Fruit fly (Drosophila melanogaster) whole organism, embryonic: ENCODE results near the gene Psa.

ENCODE experiments used
- B-H1 ChIP-seq: fragments of 200-800 bp; sonication (Bioruptor generic); IDR thresholded peaks from 3 replicates; pipeline ENCODE4 v1.3.6; 2022; ENCODE audit warnings: missing biosample characterization, missing genetic modification characterization
- CG10462 ChIP-seq: fragments of 200-800 bp; sonication (Bioruptor generic); optimal IDR thresholded peaks from 2 replicates; lab custom pipeline; 2016; ENCODE audit warnings: missing biosample characterization, missing genetic modification characterization
- CG10565 ChIP-seq: fragments of 200-800 bp; sonication (Bioruptor generic); optimal IDR thresholded peaks from 3 replicates; lab custom pipeline; 2016; ENCODE audit warnings: missing biosample characterization, mild to moderate bottlenecking, missing genetic modification characterization
- CG11093 ChIP-seq: fragments of 200-800 bp; sonication (Bioruptor generic); IDR thresholded peaks from 3 replicates; pipeline ENCODE4 v1.3.6; 2022; ENCODE audit warnings: missing biosample characterization, missing genetic modification characterization
- CG11696 ChIP-seq: fragments of 200-800 bp; sonication (Bioruptor generic); IDR thresholded peaks from 2 replicates; pipeline ENCODE4 v1.3.6; 2022; ENCODE audit warnings: missing biosample characterization, missing genetic modification characterization
- CG12155 ChIP-seq: fragments of 200-800 bp; sonication (Bioruptor generic); optimal IDR thresholded peaks from 3 replicates; lab custom pipeline; 2016; ENCODE audit warnings: missing biosample characterization, missing genetic modification characterization
- CG14710 ChIP-seq: fragments of 200-800 bp; sonication (Bioruptor generic); optimal IDR thresholded peaks from 3 replicates; lab custom pipeline; 2019; ENCODE audit warnings: missing biosample characterization, mild to moderate bottlenecking, missing genetic modification characterization, moderate library complexity
- CG1647 ChIP-seq: fragments of 200-800 bp; sonication (Bioruptor generic); optimal IDR thresholded peaks from 3 replicates; lab custom pipeline; 2016; ENCODE audit warnings: missing biosample characterization, missing genetic modification characterization
- CG16815 ChIP-seq: fragments of 200-800 bp; sonication (Bioruptor generic); optimal IDR thresholded peaks from 3 replicates; lab custom pipeline; 2017; ENCODE audit warnings: missing biosample characterization, mild to moderate bottlenecking, missing genetic modification characterization
- CG17359 ChIP-seq: fragments of 200-800 bp; sonication (Bioruptor generic); optimal IDR thresholded peaks from 3 replicates; lab custom pipeline; 2018; ENCODE audit warnings: missing biosample characterization, mild to moderate bottlenecking, missing genetic modification characterization, moderate library complexity
- CG18262 ChIP-seq: fragments of 200-800 bp; optimal IDR thresholded peaks from 3 replicates; lab custom pipeline; 2019; ENCODE audit warnings: missing biosample characterization, mild to moderate bottlenecking, missing genetic modification characterization, moderate library complexity
- CG1832 ChIP-seq: fragments of 200-800 bp; sonication (Bioruptor generic); optimal IDR thresholded peaks from 2 replicates; lab custom pipeline; 2017; ENCODE audit warnings: missing biosample characterization, mild to moderate bottlenecking, missing genetic modification characterization, inconsistent platforms
- CG2129 ChIP-seq: fragments of 200-800 bp; sonication (Bioruptor generic); IDR thresholded peaks from 2 replicates; pipeline ENCODE4 v1.3.6; 2022; ENCODE audit warnings: missing biosample characterization, missing genetic modification characterization; ENCODE audit not compliant: partially characterized antibody
- CG30431 ChIP-seq: fragments of 200-800 bp; sonication (Bioruptor generic); optimal IDR thresholded peaks from 2 replicates; lab custom pipeline; 2017; ENCODE audit warnings: missing biosample characterization, missing genetic modification characterization
- CG3838 ChIP-seq: fragments of 200-800 bp; sonication (Bioruptor generic); optimal IDR thresholded peaks from 3 replicates; lab custom pipeline; 2016; ENCODE audit warnings: missing biosample characterization, missing genetic modification characterization
- CG6654 ChIP-seq: fragments of 200-800 bp; sonication (Bioruptor generic); optimal IDR thresholded peaks from 2 replicates; lab custom pipeline; 2017; ENCODE audit warnings: missing biosample characterization, mild to moderate bottlenecking, missing genetic modification characterization
- CG7839 ChIP-seq: fragments of 200-800 bp; sonication (Bioruptor generic); optimal IDR thresholded peaks from 3 replicates; lab custom pipeline; 2018; ENCODE audit warnings: missing biosample characterization, mild to moderate bottlenecking, missing genetic modification characterization, moderate library complexity
- CG7987 ChIP-seq: fragments of 200-800 bp; sonication (Bioruptor generic); optimal IDR thresholded peaks from 2 replicates; lab custom pipeline; 2018; ENCODE audit warnings: missing biosample characterization, mild to moderate bottlenecking, missing genetic modification characterization, moderate library complexity
- CG8281 ChIP-seq: fragments of 200-800 bp; sonication (Bioruptor generic); optimal IDR thresholded peaks from 2 replicates; lab custom pipeline; 2018; ENCODE audit warnings: missing biosample characterization, mild to moderate bottlenecking, missing genetic modification characterization, moderate library complexity
- CG8478 ChIP-seq: fragments of >200 bp; optimal IDR thresholded peaks from 2 replicates; lab custom pipeline; 2018
- Dip3 ChIP-seq: fragments of 200-800 bp; sonication (Bioruptor generic); optimal IDR thresholded peaks from 3 replicates; lab custom pipeline; 2016; ENCODE audit warnings: missing biosample characterization, missing genetic modification characterization
- Ets65A ChIP-seq: fragments of 200-800 bp; sonication (Bioruptor generic); peaks from one replicate; lab custom pipeline; 2016; ENCODE audit warnings: missing biosample characterization, missing genetic modification characterization
- HLH4C ChIP-seq: fragments of 200-800 bp; sonication (Bioruptor generic); IDR thresholded peaks from 3 replicates; pipeline ENCODE4 v1.3.6; 2022; ENCODE audit warnings: missing biosample characterization, missing genetic modification characterization; ENCODE audit not compliant: partially characterized antibody
- Hr51 ChIP-seq, 2 experiments: fragments of 200-800 bp; sonication (Bioruptor generic); optimal IDR thresholded peaks; 2 replicates in 1 of 2; 3 replicates in 1 of 2; lab custom pipeline; 2016 to 2018; ENCODE audit warnings: missing biosample characterization in 2 of 2, missing genetic modification characterization in 2 of 2, mild to moderate bottlenecking in 1 of 2, moderate library complexity in 1 of 2
- Jarid2 ChIP-seq: fragments of 200-800 bp; sonication (Bioruptor generic); optimal IDR thresholded peaks from 3 replicates; lab custom pipeline; 2017; ENCODE audit warnings: mild to moderate bottlenecking, missing biosample characterization, missing genetic modification reagents, missing genetic modification characterization
- Mad ChIP-seq: fragments of 200-800 bp; sonication (Bioruptor generic); optimal IDR thresholded peaks from 2 replicates; lab custom pipeline; 2016; ENCODE audit warnings: missing biosample characterization, missing genetic modification characterization
- Max ChIP-seq: fragments of 200-800 bp; sonication (Bioruptor generic); optimal IDR thresholded peaks from 2 replicates; lab custom pipeline; 2016; ENCODE audit warnings: missing biosample characterization, mild to moderate bottlenecking, missing genetic modification characterization
- Neu2 ChIP-seq: fragments of 200-800 bp; sonication (Bioruptor generic); optimal IDR thresholded peaks from 3 replicates; lab custom pipeline; 2016; ENCODE audit warnings: missing biosample characterization, missing genetic modification characterization, borderline replicate concordance
- Optix ChIP-seq: fragments of 200-800 bp; sonication (Bioruptor generic); IDR thresholded peaks from 3 replicates; pipeline ENCODE4 v1.3.6; 2022; ENCODE audit warnings: missing biosample characterization, missing genetic modification characterization
- Side ChIP-seq: fragments of 200-800 bp; sonication (Bioruptor generic); optimal IDR thresholded peaks from 2 replicates; lab custom pipeline; 2016; ENCODE audit warnings: missing biosample characterization, missing genetic modification characterization
- ac ChIP-seq: fragments of 200-800 bp; sonication (Bioruptor generic); optimal IDR thresholded peaks from 3 replicates; lab custom pipeline; 2017; ENCODE audit warnings: missing biosample characterization, mild to moderate bottlenecking, missing genetic modification characterization
- chif ChIP-seq, 2 experiments: fragments of 200-800 bp; sonication (Bioruptor generic); optimal IDR thresholded peaks; 3 replicates each; lab custom pipeline; 2016; ENCODE audit warnings: missing biosample characterization in 2 of 2, missing genetic modification characterization in 2 of 2
- crol ChIP-seq: fragments of 200-800 bp; sonication (Bioruptor generic); IDR thresholded peaks from 2 replicates; pipeline ENCODE4 v1.3.6; 2022; ENCODE audit warnings: missing biosample characterization, missing genetic modification characterization
- crp ChIP-seq, 2 experiments: fragments of 200-800 bp; sonication (Bioruptor generic); optimal IDR thresholded peaks; 2 replicates in 1 of 2; 3 replicates in 1 of 2; lab custom pipeline; 2017; ENCODE audit warnings: missing biosample characterization in 2 of 2, missing genetic modification characterization in 2 of 2, mild to moderate bottlenecking in 1 of 2, moderate library complexity in 1 of 2
- da ChIP-seq: fragments of 200-800 bp; sonication (Bioruptor generic); optimal IDR thresholded peaks from 2 replicates; lab custom pipeline; 2016; ENCODE audit warnings: missing biosample characterization, missing genetic modification characterization
- dmrt11E ChIP-seq: fragments of 200-800 bp; sonication (Bioruptor generic); optimal IDR thresholded peaks from 3 replicates; lab custom pipeline; 2018; ENCODE audit warnings: missing biosample characterization, mild to moderate bottlenecking, missing genetic modification characterization, moderate library complexity
- eyg ChIP-seq: fragments of 200-800 bp; sonication (Bioruptor generic); optimal IDR thresholded peaks from 3 replicates; lab custom pipeline; 2016; ENCODE audit warnings: missing biosample characterization, missing genetic modification characterization
- gsb-n ChIP-seq: fragments of 200-800 bp; sonication (Bioruptor generic); optimal IDR thresholded peaks from 3 replicates; lab custom pipeline; 2018; ENCODE audit warnings: missing biosample characterization, mild to moderate bottlenecking, missing genetic modification characterization
- hbn ChIP-seq: fragments of 200-800 bp; sonication (Bioruptor generic); IDR thresholded peaks from 2 replicates; pipeline ENCODE4 v1.3.6; 2022; ENCODE audit warnings: missing biosample characterization, missing genetic modification characterization; ENCODE audit not compliant: partially characterized antibody
- mam ChIP-seq: fragments of 200-800 bp; sonication (Bioruptor generic); optimal IDR thresholded peaks from 3 replicates; lab custom pipeline; 2016; ENCODE audit warnings: missing biosample characterization, missing genetic modification characterization
- pho ChIP-seq: fragments of 200-800 bp; sonication (Bioruptor generic); optimal IDR thresholded peaks from 2 replicates; lab custom pipeline; 2016; ENCODE audit warnings: missing biosample characterization, missing genetic modification characterization
- prd ChIP-seq, 3 experiments: fragments of >200 bp in 2 of 3; fragments of 200-800 bp in 1 of 3; sonication (Bioruptor generic) in 1 of 3; optimal IDR thresholded peaks in 2 of 3; IDR thresholded peaks in 1 of 3; 2 replicates in 2 of 3; 3 replicates in 1 of 3; pipeline versions ENCODE4 v1.3.6 to Lab custom; 2017 to 2022; ENCODE audit warnings: missing biosample characterization in 1 of 3, missing genetic modification characterization in 1 of 3
- pros ChIP-seq: fragments of 200-800 bp; sonication (Bioruptor generic); optimal IDR thresholded peaks from 3 replicates; lab custom pipeline; 2019; ENCODE audit warnings: missing biosample characterization, mild to moderate bottlenecking, missing genetic modification characterization, moderate library complexity
- scrt ChIP-seq: fragments of 200-800 bp; sonication (Bioruptor generic); optimal IDR thresholded peaks from 2 replicates; lab custom pipeline; 2018; ENCODE audit warnings: missing biosample characterization, mild to moderate bottlenecking, missing genetic modification characterization, moderate library complexity
- slou ChIP-seq: fragments of 200-800 bp; sonication (Bioruptor generic); optimal IDR thresholded peaks from 3 replicates; lab custom pipeline; 2016; ENCODE audit warnings: missing biosample characterization, missing genetic modification characterization
- trh ChIP-seq: fragments of 200-800 bp; sonication (Bioruptor generic); optimal IDR thresholded peaks from 2 replicates; lab custom pipeline; 2016; ENCODE audit warnings: missing biosample characterization, missing genetic modification characterization
- vfl ChIP-seq: fragments of 200-800 bp; sonication (Bioruptor generic); optimal IDR thresholded peaks from 2 replicates; lab custom pipeline; 2016; ENCODE audit warnings: missing biosample characterization, missing genetic modification characterization
- wor ChIP-seq: fragments of 200-800 bp; sonication (Bioruptor generic); IDR thresholded peaks from 2 replicates; pipeline ENCODE4 v1.3.6; 2022; ENCODE audit warnings: missing biosample characterization, missing genetic modification characterization

Psa gene

dm6 chr3L:1536487-1537337 is 34.1 kb downstream of the Psa start, which contains the start of the genes CG12091 and pns (continued):
- TF ChIP-seq eyg, result peak; percentile 49
- peak; percentile 67 for TF ChIP-seq B-H1 (GFP tag; lab: Robert Waterston, UW)
- TF ChIP-seq CG12155, result peak; percentile 72
- TF ChIP-seq CG11093 (GFP tag; lab: Robert Waterston, UW), result no peak
- TF ChIP-seq wor (GFP tag; lab: Robert Waterston, UW), result peak; percentile 58
- peak; percentile 66 for TF ChIP-seq pho (GFP tag; lab: Kevin White, UChicago)
- no peak; the same call in 1 of the 2 replicates for TF ChIP-seq crol (GFP tag; lab: Robert Waterston, UW)
- no peak for TF ChIP-seq CG6654 (GFP tag; lab: Kevin White, UChicago)
- no peak for TF ChIP-seq pros (GFP tag; lab: Kevin White, UChicago)
- peak; percentile 40 for TF ChIP-seq vfl (GFP tag; lab: Kevin White, UChicago)
- peak; percentile 48 for TF ChIP-seq CG3838 (GFP tag; lab: Kevin White, UChicago)
- TF ChIP-seq CG2129 (GFP tag; lab: Robert Waterston, UW), result no peak
- TF ChIP-seq CG8281 (tag; lab: Kevin White, UChicago), result no peak
- TF ChIP-seq Mad (GFP tag; lab: Kevin White, UChicago), result peak; percentile 45
- peak; percentile 69 for TF ChIP-seq Hr51 (GFP tag; optimal IDR thresholded peaks at IDR 0.05; lab: Kevin White, UChicago)
- peak; percentile 66 to 69 for TF ChIP-seq chif (GFP tag; optimal IDR thresholded peaks at IDR 0.05; lab: Kevin White, UChicago)
- TF ChIP-seq CG10565 (GFP tag; lab: Kevin White, UChicago), result peak; percentile 18
- peak; percentile 61 for TF ChIP-seq CG17359 (tag; lab: Kevin White, UChicago)
- TF ChIP-seq CG14710 (tag; lab: Kevin White, UChicago), result peak; percentile 89
- TF ChIP-seq crp (GFP tag; optimal IDR thresholded peaks at IDR 0.05; lab: Kevin White, UChicago), result peak in 1 of 2 experiments; percentile 47
- TF ChIP-seq CG11696 (GFP tag; lab: Robert Waterston, UW), result no peak
- peak; percentile 68 for TF ChIP-seq CG18262 (tag; lab: Kevin White, UChicago)
- TF ChIP-seq CG7987 (GFP tag; lab: Kevin White, UChicago), result peak; percentile 43
- peak; percentile 8 for TF ChIP-seq da (GFP tag; lab: Kevin White, UChicago)
- no peak for TF ChIP-seq prd (optimal IDR thresholded peaks at IDR 0.05; lab: Kevin White, UChicago)
- peak; percentile 68 for TF ChIP-seq prd (GFP tag; IDR thresholded peaks at IDR 0.05; lab: Robert Waterston, UW)
- TF ChIP-seq slou, result no peak
- TF ChIP-seq trh, result peak; percentile 4
- TF ChIP-seq Jarid2 (GFP tag; lab: Kevin White, UChicago), result peak; percentile 65
- TF ChIP-seq CG7839 (tag; lab: Kevin White, UChicago), result peak; percentile 74
- TF ChIP-seq CG16815, result peak; percentile 7
- peak; percentile 64 for TF ChIP-seq dmrt11E (tag; lab: Kevin White, UChicago)
- no peak for TF ChIP-seq hbn (GFP tag; lab: Robert Waterston, UW)
- peak; percentile 40; the same call in 1 of the 3 replicates for TF ChIP-seq HLH4C
- TF ChIP-seq scrt, result peak; percentile 56
- peak; percentile 66 for TF ChIP-seq Dip3 (GFP tag; lab: Kevin White, UChicago)
- peak; percentile 72 for TF ChIP-seq Max (GFP tag; lab: Kevin White, UChicago)
- no peak for TF ChIP-seq CG30431 (GFP tag; lab: Kevin White, UChicago)
- peak; percentile 79 for TF ChIP-seq mam (GFP tag; lab: Kevin White, UChicago)
- TF ChIP-seq CG8478 (lab: Kevin White, UChicago), result no peak
- no peak for TF ChIP-seq CG1832 (GFP tag; lab: Kevin White, UChicago)
- no peak for TF ChIP-seq Optix (GFP tag; lab: Robert Waterston, UW)
- peak; percentile 68 for TF ChIP-seq gsb-n
- TF ChIP-seq Neu2 (GFP tag; lab: Kevin White, UChicago), result peak; percentile 14
- peak; percentile 40 for TF ChIP-seq Side
- TF ChIP-seq CG1647 (GFP tag; lab: Kevin White, UChicago), result peak; percentile 35
- TF ChIP-seq Ets65A (GFP tag; lab: Kevin White, UChicago), result peak; percentile 93
- TF ChIP-seq CG10462 (GFP tag; lab: Kevin White, UChicago), result peak; percentile 70
- peak; percentile 4 for TF ChIP-seq ac (GFP tag; lab: Kevin White, UChicago)
